Fruit fly (Drosophila melanogaster): ENCODE measurements around the gene elm.

Gene elm

dm6 chr3R:5620387-5620956 lies 34.2 kb downstream of the elm start (continued):
- TF ChIP-seq CG14965 (GFP tag; optimal IDR thresholded peaks at IDR 0.05; ENCODE audit: borderline replicate concordance), result no peak
- peak; percentile 58 for TF ChIP-seq CG15269 (tag; optimal IDR thresholded peaks at IDR 0.05)
- peak; percentile 60 for TF ChIP-seq CG13424 (tag; optimal IDR thresholded peaks at IDR 0.05)
- peak; percentile 38 for TF ChIP-seq pho (GFP tag; optimal IDR thresholded peaks at IDR 0.05)
- TF ChIP-seq Poxn (GFP tag; IDR thresholded peaks at IDR 0.05), result no peak
- TF ChIP-seq gce (GFP tag; IDR thresholded peaks at IDR 0.05), result peak; percentile 74
- peak; percentile 59; the same call in 1 of the 3 replicates for TF ChIP-seq CG3726 (GFP tag; IDR thresholded peaks at IDR 0.05)
- no peak for TF ChIP-seq Sin3A (optimal IDR thresholded peaks at IDR 0.05)
- peak; percentile 50 for TF ChIP-seq CG17829 (tag; optimal IDR thresholded peaks at IDR 0.05)
- peak; percentile 42 for TF ChIP-seq sqz (GFP tag; optimal IDR thresholded peaks at IDR 0.05)
- peak; percentile 30; the same call in 1 of the 2 replicates for TF ChIP-seq wdn (GFP tag; IDR thresholded peaks at IDR 0.05)
- TF ChIP-seq tap (tag; optimal IDR thresholded peaks at IDR 0.05), result peak; percentile 47
- TF ChIP-seq unpg (GFP tag; optimal IDR thresholded peaks at IDR 0.05), result peak; percentile 35
- TF ChIP-seq Abd-B (GFP tag; optimal IDR thresholded peaks at IDR 0.05), result peak; percentile 71
- peak; percentile 37 for TF ChIP-seq jing (GFP tag; optimal IDR thresholded peaks at IDR 0.05)
- no peak for TF ChIP-seq al (GFP tag; IDR thresholded peaks at IDR 0.05)
- no peak for TF ChIP-seq usp (GFP tag; optimal IDR thresholded peaks at IDR 0.05)
- peak; percentile 75 for TF ChIP-seq CG30403 (GFP tag; optimal IDR thresholded peaks at IDR 0.05)
- peak; percentile 38 for TF ChIP-seq D19B (GFP tag; optimal IDR thresholded peaks at IDR 0.05)
- peak; percentile 21 for TF ChIP-seq zen (tag; optimal IDR thresholded peaks at IDR 0.05)
- peak; percentile 25 for TF ChIP-seq Deaf1 (tag; optimal IDR thresholded peaks at IDR 0.05)
- no peak for TF ChIP-seq kah (GFP tag; optimal IDR thresholded peaks at IDR 0.05)
- TF ChIP-seq CG4617 (GFP tag; optimal IDR thresholded peaks at IDR 0.05; ENCODE audit: borderline replicate concordance), result peak; percentile 23
- peak in 1 of 2 experiments; percentile 65 for TF ChIP-seq bsh (GFP tag; optimal IDR thresholded peaks at IDR 0.05)
- TF ChIP-seq CG8281 (tag; optimal IDR thresholded peaks at IDR 0.05), result peak; percentile 61
- TF ChIP-seq CG11085 (GFP tag; IDR thresholded peaks at IDR 0.05), result peak; percentile 48; the same call in 1 of the 2 replicates
- TF ChIP-seq seq (GFP tag; IDR thresholded peaks at IDR 0.05), result no peak
- TF ChIP-seq CG17361 (GFP tag; IDR thresholded peaks at IDR 0.05), result peak; percentile 88
- TF ChIP-seq CG5180 (GFP tag; optimal IDR thresholded peaks at IDR 0.05), result peak; percentile 62
- TF ChIP-seq Antp (GFP tag; optimal IDR thresholded peaks at IDR 0.05), result peak; percentile 73
- 0 out of 2 replicates have a peak, but pooled peaks have one; percentile 14 for TF ChIP-seq bowl (GFP tag; IDR thresholded peaks at IDR 0.05)
- no peak for TF ChIP-seq HLH4C (GFP tag; IDR thresholded peaks at IDR 0.05; ENCODE audit: partially characterized antibody)
- no peak for TF ChIP-seq Sry-δ (GFP tag; optimal IDR thresholded peaks at IDR 0.05)
- peak; percentile 68 for TF ChIP-seq CG13775 (GFP tag; optimal IDR thresholded peaks at IDR 0.05)
- peak; percentile 30 for TF ChIP-seq HLH54F (GFP tag; optimal IDR thresholded peaks at IDR 0.05)
- TF ChIP-seq rib (GFP tag; IDR thresholded peaks at IDR 0.05), result no peak
- peak; percentile 48; the same call in 1 of the 2 replicates for TF ChIP-seq CG3847 (GFP tag; IDR thresholded peaks at IDR 0.05)
- no peak for TF ChIP-seq disco-r (GFP tag; optimal IDR thresholded peaks at IDR 0.05)
- TF ChIP-seq CG10274 (GFP tag; optimal IDR thresholded peaks at IDR 0.05), result peak; percentile 30
- TF ChIP-seq Meics (GFP tag; optimal IDR thresholded peaks at IDR 0.05), result peak; percentile 64
- peak; percentile 50 for TF ChIP-seq CG14441 (GFP tag; IDR thresholded peaks at IDR 0.05)
- peak; percentile 65 for TF ChIP-seq pum (GFP tag; optimal IDR thresholded peaks at IDR 0.05)
- TF ChIP-seq eve (GFP tag; optimal IDR thresholded peaks at IDR 0.05), result no peak
- TF ChIP-seq gfzf (GFP tag; optimal IDR thresholded peaks at IDR 0.05), result no peak
- peak; percentile 38 for TF ChIP-seq Six4 (GFP tag; optimal IDR thresholded peaks at IDR 0.05)
- peak in 1 of 2 experiments; percentile 20 for TF ChIP-seq crp (GFP tag; optimal IDR thresholded peaks at IDR 0.05)
- TF ChIP-seq E2f1 (GFP tag; IDR thresholded peaks at IDR 0.05), result peak; percentile 23; the same call in 1 of the 2 replicates
- TF ChIP-seq HLH3B (GFP tag; IDR thresholded peaks at IDR 0.05), result peak; percentile 77
- no peak for TF ChIP-seq amos (GFP tag; IDR thresholded peaks at IDR 0.05; ENCODE audit: partially characterized antibody)
- TF ChIP-seq p53 (GFP tag; optimal IDR thresholded peaks at IDR 0.05), result no peak

Measured in whole organism, embryonic.